Worm (Caenorhabditis elegans) whole organism, L2 larva: ENCODE results near the gene dac-1.

Experiments used
- C34F6.9 ChIP-seq: fragments of 150-350 bp; optimal IDR thresholded peaks from 2 replicates; lab custom pipeline; 2014; ENCODE audit warnings: missing biosample characterization, missing genetic modification characterization
- F13H6.1 ChIP-seq: sonication (generic microtip); optimal IDR thresholded peaks from 2 replicates; lab custom pipeline; 2016; ENCODE audit warnings: missing genetic modification characterization, missing compliant biosample characterization
- R02D3.7 ChIP-seq: fragments of 150-350 bp; optimal IDR thresholded peaks from 2 replicates; lab custom pipeline; 2014; ENCODE audit warnings: missing biosample characterization, missing genetic modification characterization
- Y55F3AM.14 ChIP-seq: fragments of 200-800 bp; sonication (Bioruptor generic); optimal IDR thresholded peaks from 2 replicates; lab custom pipeline; 2018; ENCODE audit warnings: mild to moderate bottlenecking, missing genetic modification characterization, missing compliant biosample characterization
- ZK546.5 ChIP-seq: sonication (generic microtip); optimal IDR thresholded peaks from 2 replicates; lab custom pipeline; 2017; ENCODE audit warnings: missing biosample characterization, missing genetic modification characterization
- alr-1 ChIP-seq: fragments of 150-350 bp; optimal IDR thresholded peaks from 2 replicates; lab custom pipeline; 2014; ENCODE audit warnings: missing biosample characterization, missing genetic modification characterization
- aly-2 ChIP-seq: fragments of 150-350 bp; optimal IDR thresholded peaks from 2 replicates; lab custom pipeline; 2014; ENCODE audit warnings: missing biosample characterization, missing genetic modification characterization
- ama-1 ChIP-seq: fragments of 150-350 bp; optimal IDR thresholded peaks from 2 replicates; lab custom pipeline; 2018; ENCODE audit warnings: inconsistent platforms
- blmp-1 ChIP-seq: sonication (generic microtip); optimal IDR thresholded peaks from 2 replicates; lab custom pipeline; 2017; ENCODE audit warnings: missing genetic modification characterization, mild to moderate bottlenecking, missing compliant biosample characterization, antibody characterized with exemption, moderate library complexity; ENCODE audit not compliant: insufficient read depth
- ceh-16 ChIP-seq: fragments of 150-350 bp; optimal IDR thresholded peaks from 2 replicates; lab custom pipeline; 2014; ENCODE audit warnings: missing biosample characterization, missing genetic modification characterization
- ceh-82 ChIP-seq: fragments of 150-350 bp; optimal IDR thresholded peaks from 2 replicates; lab custom pipeline; 2014; ENCODE audit warnings: missing biosample characterization, missing genetic modification characterization
- crh-2 ChIP-seq: sonication (generic microtip); optimal IDR thresholded peaks from 2 replicates; lab custom pipeline; 2017; ENCODE audit warnings: missing biosample characterization, missing genetic modification characterization
- dmd-4 ChIP-seq: sonication (generic microtip); optimal IDR thresholded peaks from 2 replicates; lab custom pipeline; 2017; ENCODE audit warnings: missing biosample characterization, missing genetic modification characterization
- egl-27 ChIP-seq: sonication (generic microtip); optimal IDR thresholded peaks from 3 replicates; lab custom pipeline; 2017; ENCODE audit warnings: missing biosample characterization, missing genetic modification reagents, missing genetic modification characterization
- elt-1 ChIP-seq: fragments of 150-350 bp; optimal IDR thresholded peaks from 2 replicates; lab custom pipeline; 2014; ENCODE audit warnings: missing biosample characterization, missing genetic modification characterization
- elt-3 ChIP-seq: sonication (generic microtip); optimal IDR thresholded peaks from 2 replicates; lab custom pipeline; 2017; ENCODE audit warnings: missing biosample characterization, missing genetic modification characterization
- fos-1 ChIP-seq: fragments of 150-350 bp; optimal IDR thresholded peaks from 2 replicates; lab custom pipeline; 2014; ENCODE audit warnings: missing biosample characterization, missing genetic modification characterization
- gmeb-1 ChIP-seq: fragments of 150-350 bp; optimal IDR thresholded peaks from 2 replicates; lab custom pipeline; 2014; ENCODE audit warnings: missing biosample characterization, missing genetic modification characterization
- lin-13 ChIP-seq: fragments of 150-350 bp; optimal IDR thresholded peaks from 2 replicates; lab custom pipeline; 2014; ENCODE audit warnings: missing biosample characterization, missing genetic modification reagents, missing genetic modification characterization
- lin-39 ChIP-seq: fragments of 150-350 bp; optimal IDR thresholded peaks from 2 replicates; lab custom pipeline; 2014; ENCODE audit warnings: missing biosample characterization, missing genetic modification reagents, missing genetic modification characterization
- lsy-2 ChIP-seq, 2 experiments: fragments of 150-350 bp in 1 of 2; sonication (generic microtip) in 1 of 2; optimal IDR thresholded peaks; 2 replicates each; lab custom pipeline; 2014 to 2017; ENCODE audit warnings: missing biosample characterization in 2 of 2, missing genetic modification characterization in 2 of 2
- mab-5 ChIP-seq: fragments of 150-350 bp; optimal IDR thresholded peaks from 2 replicates; lab custom pipeline; 2014; ENCODE audit warnings: missing biosample characterization, missing genetic modification characterization
- mbf-1 ChIP-seq: sonication (generic microtip); optimal IDR thresholded peaks from 2 replicates; lab custom pipeline; 2017; ENCODE audit warnings: missing biosample characterization, missing genetic modification characterization
- mdl-1 ChIP-seq, 2 experiments: fragments of 150-350 bp in 1 of 2; sonication (generic microtip) in 1 of 2; optimal IDR thresholded peaks; 2 replicates each; lab custom pipeline; 2017; ENCODE audit warnings: missing biosample characterization in 2 of 2, missing genetic modification characterization in 2 of 2
- nhr-10 ChIP-seq: sonication (generic microtip); optimal IDR thresholded peaks from 2 replicates; lab custom pipeline; 2017; ENCODE audit warnings: missing biosample characterization, missing genetic modification characterization
- nhr-11 ChIP-seq: fragments of 150-350 bp; optimal IDR thresholded peaks from 2 replicates; lab custom pipeline; 2014; ENCODE audit warnings: missing biosample characterization, missing genetic modification characterization
- nhr-129 ChIP-seq: fragments of 150-350 bp; optimal IDR thresholded peaks from 2 replicates; lab custom pipeline; 2014; ENCODE audit warnings: missing biosample characterization, missing genetic modification characterization
- nhr-21 ChIP-seq: fragments of 150-350 bp; optimal IDR thresholded peaks from 2 replicates; lab custom pipeline; 2014; ENCODE audit warnings: missing biosample characterization, missing genetic modification characterization
- nhr-23 ChIP-seq: fragments of 150-350 bp; optimal IDR thresholded peaks from 2 replicates; lab custom pipeline; 2014; ENCODE audit warnings: missing biosample characterization, missing genetic modification reagents, missing genetic modification characterization
- nhr-25 ChIP-seq: fragments of 150-350 bp; sonication (generic microtip); optimal IDR thresholded peaks from 3 replicates; lab custom pipeline; 2014; ENCODE audit warnings: missing biosample characterization, missing genetic modification characterization
- nhr-6 ChIP-seq: fragments of 150-350 bp; optimal IDR thresholded peaks from 2 replicates; lab custom pipeline; 2014; ENCODE audit warnings: missing biosample characterization, missing genetic modification characterization
- nhr-77 ChIP-seq: fragments of 150-350 bp; optimal IDR thresholded peaks from 2 replicates; lab custom pipeline; 2014; ENCODE audit warnings: missing biosample characterization, missing genetic modification characterization
- peb-1 ChIP-seq: fragments of 150-350 bp; optimal IDR thresholded peaks from 2 replicates; lab custom pipeline; 2014; ENCODE audit warnings: missing biosample characterization, missing genetic modification characterization
- skn-1 ChIP-seq: sonication (generic microtip); optimal IDR thresholded peaks from 2 replicates; lab custom pipeline; 2017; ENCODE audit warnings: missing biosample characterization, missing genetic modification characterization
- sma-3 ChIP-seq: sonication (generic microtip); optimal IDR thresholded peaks from 2 replicates; lab custom pipeline; 2016; ENCODE audit warnings: missing genetic modification reagents, missing genetic modification characterization, missing compliant biosample characterization
- sma-9 ChIP-seq, 2 experiments: fragments of 150-350 bp in 1 of 2; sonication (generic microtip) in 1 of 2; optimal IDR thresholded peaks; 2 replicates each; lab custom pipeline; 2014 to 2016; ENCODE audit warnings: missing genetic modification characterization in 2 of 2, mild to moderate bottlenecking in 1 of 2, missing biosample characterization in 1 of 2, missing compliant biosample characterization in 1 of 2, missing genetic modification reagents in 1 of 2, moderate library complexity in 1 of 2
- snpc-4 ChIP-seq: fragments of 150-350 bp; optimal IDR thresholded peaks from 2 replicates; lab custom pipeline; 2014; ENCODE audit warnings: missing biosample characterization, missing genetic modification characterization
- unc-39 ChIP-seq: fragments of 150-350 bp; optimal IDR thresholded peaks from 2 replicates; lab custom pipeline; 2014; ENCODE audit warnings: missing biosample characterization, missing genetic modification characterization
- unc-55 ChIP-seq: fragments of 150-350 bp; sonication (generic microtip); optimal IDR thresholded peaks from 3 replicates; lab custom pipeline; 2014; ENCODE audit warnings: missing biosample characterization, missing genetic modification reagents, missing genetic modification characterization
- zag-1 ChIP-seq: fragments of 150-350 bp; optimal IDR thresholded peaks from 2 replicates; lab custom pipeline; 2014; ENCODE audit warnings: missing biosample characterization, missing genetic modification characterization
- ztf-1 ChIP-seq: fragments of 200-800 bp; sonication (Bioruptor generic); conservative IDR thresholded peaks from 2 replicates; pipeline ENCODE4 v1.3.6; 2022; ENCODE audit warnings: missing genetic modification characterization, missing compliant biosample characterization
- ztf-4 ChIP-seq: fragments of 150-350 bp; optimal IDR thresholded peaks from 2 replicates; lab custom pipeline; 2014; ENCODE audit warnings: missing biosample characterization, missing genetic modification characterization

dac-1 gene

DNA sequence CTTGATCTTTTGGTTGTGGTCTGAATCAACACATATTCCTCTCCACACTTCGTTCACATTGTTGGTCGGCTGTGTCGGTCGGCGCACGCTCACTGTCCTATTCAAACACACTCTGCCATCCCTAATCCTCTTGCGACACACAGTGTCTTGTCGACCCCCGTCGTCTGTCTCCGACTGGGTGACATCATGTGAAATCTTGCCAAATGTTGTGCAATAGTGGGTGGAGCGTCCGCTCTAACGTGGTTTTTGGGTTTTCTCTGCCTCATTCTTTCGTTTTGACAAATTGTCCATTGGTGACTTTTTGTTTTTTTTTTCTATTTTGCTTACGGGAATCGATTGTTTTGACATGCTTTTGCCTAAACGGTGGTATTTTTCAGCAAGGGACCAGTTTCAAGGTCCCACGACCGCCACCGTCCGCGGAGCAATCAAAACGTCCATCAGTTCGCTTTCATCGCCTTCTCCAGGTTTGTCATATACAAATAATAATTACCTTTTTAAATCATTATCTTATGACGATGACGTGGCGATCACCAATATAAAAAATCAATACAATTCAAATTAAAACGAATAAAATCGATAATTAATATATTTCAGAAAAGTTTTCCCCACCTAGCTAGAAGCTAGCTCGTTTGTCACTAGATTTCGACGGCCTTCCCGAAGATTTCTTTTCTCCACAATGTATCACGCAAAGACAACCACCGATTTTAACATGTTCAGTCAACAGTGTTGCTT is 17.9 kb downstream of the dac-1 start (continued):
- TF ChIP-seq ztf-4 (tag; lab: Kevin White, UChicago), result peak; percentile 81

DNA sequence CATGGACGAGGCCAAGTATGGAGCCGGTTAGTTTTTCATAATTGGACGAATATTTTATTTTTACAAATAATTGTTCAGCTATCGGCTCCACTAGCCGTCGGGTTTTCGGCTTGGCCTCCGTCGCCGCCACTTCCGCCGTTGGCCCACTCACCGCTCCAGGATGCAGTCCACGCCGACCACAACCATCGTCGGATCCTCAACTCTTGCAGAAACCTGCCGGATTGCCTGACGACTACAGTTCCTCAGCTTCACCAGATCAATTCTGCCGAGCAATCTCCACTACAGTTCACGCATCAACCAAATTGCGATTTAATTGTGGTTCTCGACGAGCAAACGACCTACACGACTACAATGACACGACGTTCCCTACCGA is 18.5 kb downstream of the dac-1 start:
- TF ChIP-seq fos-1 (tag; lab: Kevin White, UChicago), result no peak
- peak; percentile 14 for TF ChIP-seq Y55F3AM.14 (GFP tag; lab: Kevin White, UChicago)

DNA sequence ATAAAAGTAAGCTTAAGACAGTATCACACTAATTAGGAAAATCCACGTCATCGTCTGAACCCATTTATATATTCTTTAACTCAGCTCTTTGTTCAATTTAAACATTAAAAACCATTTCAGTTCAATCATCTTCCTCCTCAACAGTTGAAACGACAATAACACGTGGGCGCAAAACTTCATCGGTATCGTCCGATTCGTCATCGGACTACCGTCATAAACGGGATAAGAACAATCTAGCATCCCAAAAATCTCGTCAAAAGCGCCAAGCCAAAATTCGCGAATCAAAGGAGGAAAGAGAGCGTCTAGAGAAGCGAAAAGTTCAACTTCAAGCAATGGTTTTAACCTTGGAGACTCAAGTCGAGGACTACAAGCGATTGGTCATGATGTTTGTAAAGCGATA is 19.3 kb downstream of the dac-1 start:
- TF ChIP-seq nhr-77 (no peak), ama-1 (peak; percentile 30), Y55F3AM.14 (GFP tag; lab: Kevin White, UChicago) (no peak)

DNA sequence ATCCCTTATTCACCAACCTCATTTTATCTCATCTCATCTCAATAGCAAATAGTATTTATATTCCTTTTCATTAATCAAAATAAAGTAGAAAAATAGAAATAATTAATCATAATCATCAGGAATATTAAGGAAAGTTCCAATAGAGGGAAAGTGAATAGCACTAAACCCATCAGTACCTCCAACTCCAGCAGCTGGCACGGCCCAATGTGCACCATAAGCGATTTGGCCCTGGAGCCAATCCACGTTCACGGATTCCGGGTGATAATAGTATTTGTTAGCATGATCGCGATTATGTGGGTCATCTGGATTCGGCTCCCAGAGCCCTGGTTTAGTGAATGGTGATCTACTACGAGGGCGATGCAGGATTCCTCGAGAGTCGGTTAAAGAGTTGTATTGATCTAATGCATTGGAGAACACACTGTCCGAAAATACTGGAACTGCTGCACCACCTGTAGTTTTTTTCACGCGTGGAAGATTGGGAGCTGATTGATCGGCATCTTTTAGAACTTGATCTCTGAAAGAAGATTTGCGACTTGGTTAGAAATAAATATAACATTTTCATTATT is 19.9 kb downstream of the dac-1 start:
- TF ChIP-seq fos-1 (tag; lab: Kevin White, UChicago) (peak; percentile 28), unc-39 (tag; lab: Kevin White, UChicago) (peak; percentile 74), aly-2 (no peak), blmp-1 (tag; lab: Kevin White, UChicago) (peak; percentile 10), ceh-16 (tag; lab: Kevin White, UChicago) (no peak), mdl-1 (tag; optimal IDR thresholded peaks at IDR 0.05; lab: Kevin White, UChicago) (peak; percentile 33 to 57), lin-13 (GFP tag; lab: Kevin White, UChicago) (peak; percentile 63), mab-5 (tag; lab: Kevin White, UChicago) (peak; percentile 59), nhr-10 (tag; lab: Kevin White, UChicago) (no peak), ztf-4 (tag; lab: Kevin White, UChicago) (peak; percentile 87), C34F6.9 (no peak), elt-3 (tag; lab: Kevin White, UChicago) (no peak), nhr-129 (peak; percentile 61), sma-3 (GFP tag; lab: Kevin White, UChicago) (peak; percentile 78), nhr-6 (tag; lab: Kevin White, UChicago) (peak; percentile 66), alr-1 (no peak), nhr-11 (tag; lab: Kevin White, UChicago) (no peak), ZK546.5 (tag; lab: Kevin White, UChicago) (no peak), Y55F3AM.14 (GFP tag; lab: Kevin White, UChicago) (peak; percentile 97), elt-1 (no peak), snpc-4 (tag; lab: Kevin White, UChicago) (no peak), gmeb-1 (peak; percentile 33), nhr-25 (tag; lab: Kevin White, UChicago) (peak; percentile 76), skn-1 (peak; percentile 38), F13H6.1 (tag; lab: Kevin White, UChicago) (peak; percentile 54), mbf-1 (tag; lab: Kevin White, UChicago) (peak; percentile 32), ceh-82 (tag; lab: Kevin White, UChicago) (peak; percentile 20), zag-1 (tag; lab: Kevin White, UChicago) (peak; percentile 3), crh-2 (peak; percentile 55), unc-55 (GFP tag; lab: Kevin White, UChicago) (peak; percentile 43), lin-39 (no peak), nhr-21 (tag; lab: Kevin White, UChicago) (peak; percentile 79), sma-9 (GFP tag; optimal IDR thresholded peaks at IDR 0.05; lab: Kevin White, UChicago) (peak; percentile 61), sma-9 (tag; optimal IDR thresholded peaks at IDR 0.05; lab: Kevin White, UChicago) (no peak), nhr-23 (tag; lab: Kevin White, UChicago) (no peak), dmd-4 (tag; lab: Kevin White, UChicago) (no peak), ztf-1 (GFP tag; lab: Robert Waterston, UW) (no peak), egl-27 (tag; lab: Kevin White, UChicago) (peak; percentile 49), ama-1 (peak; percentile 94), R02D3.7 (tag; lab: Kevin White, UChicago) (no peak), nhr-77 (no peak), peb-1 (tag; lab: Kevin White, UChicago) (no peak), lsy-2 (tag; optimal IDR thresholded peaks at IDR 0.05; lab: Kevin White, UChicago) (peak; percentile 55 to 60)
